Fruit fly (Drosophila melanogaster): ENCODE data around the gene alpha-Man-IIa.

The alpha-Man-IIa gene

dm6 chr3R:9428189-9428699 is 15.9 kb downstream of the alpha-Man-IIa start (continued):
- no peak for TF ChIP-seq Blimp-1 (GFP tag; optimal IDR thresholded peaks at IDR 0.05)
- TF ChIP-seq Side (GFP tag; optimal IDR thresholded peaks at IDR 0.05) = peak; percentile 41
- TF ChIP-seq CG10959 (GFP tag; IDR thresholded peaks at IDR 0.05) = no peak
- TF ChIP-seq jigr1 (GFP tag; IDR thresholded peaks at IDR 0.05) = no peak
- no peak for TF ChIP-seq sisA (GFP tag; IDR thresholded peaks at IDR 0.05)
- peak; percentile 49 for TF ChIP-seq nerfin-1 (tag; optimal IDR thresholded peaks at IDR 0.05)
- TF ChIP-seq Nf-YA (GFP tag; IDR thresholded peaks at IDR 0.05) = no peak
- no peak for TF ChIP-seq Camta (GFP tag; optimal IDR thresholded peaks at IDR 0.05)
- TF ChIP-seq TFAM (GFP tag; optimal IDR thresholded peaks at IDR 0.05) = no peak
- TF ChIP-seq sqz (GFP tag; optimal IDR thresholded peaks at IDR 0.05) = peak; percentile 76
- peak; percentile 40 for TF ChIP-seq CG15514 (GFP tag; optimal IDR thresholded peaks at IDR 0.05)
- TF ChIP-seq ap (GFP tag; IDR thresholded peaks at IDR 0.05) = no peak
- no peak for TF ChIP-seq CG9797 (GFP tag; optimal IDR thresholded peaks at IDR 0.05)
- TF ChIP-seq MTF-1 (GFP tag; optimal IDR thresholded peaks at IDR 0.05; ENCODE audit: borderline replicate concordance) = peak; percentile 25
- peak; percentile 84 for TF ChIP-seq CG6813 (GFP tag; optimal IDR thresholded peaks at IDR 0.05)
- peak; percentile 37 for TF ChIP-seq oc (tag; optimal IDR thresholded peaks at IDR 0.05)
- TF ChIP-seq CG3163 (GFP tag; optimal IDR thresholded peaks at IDR 0.05) = peak; percentile 21
- no peak for TF ChIP-seq CG12391 (tag; optimal IDR thresholded peaks at IDR 0.05)
- TF ChIP-seq Pdp1 (GFP tag; optimal IDR thresholded peaks at IDR 0.05) = peak in 1 of 2 experiments; percentile 68
- no peak for TF ChIP-seq ind (GFP tag; optimal IDR thresholded peaks at IDR 0.05)
- TF ChIP-seq Max (GFP tag; optimal IDR thresholded peaks at IDR 0.05) = no peak
- no peak for TF ChIP-seq lmd (GFP tag; IDR thresholded peaks at IDR 0.05)
- peak; percentile 54 for TF ChIP-seq CG4360 (GFP tag; IDR thresholded peaks at IDR 0.05)
- no peak for TF ChIP-seq CG10366 (GFP tag; IDR thresholded peaks at IDR 0.05)
- no peak for TF ChIP-seq Elba2 (GFP tag; optimal IDR thresholded peaks at IDR 0.05)
- peak; percentile 79 for TF ChIP-seq fd64A (GFP tag; optimal IDR thresholded peaks at IDR 0.05)
- no peak for TF ChIP-seq CG8944 (GFP tag; optimal IDR thresholded peaks at IDR 0.05)
- TF ChIP-seq Dad (GFP tag; optimal IDR thresholded peaks at IDR 0.05) = no peak
- TF ChIP-seq odd (GFP tag; optimal IDR thresholded peaks at IDR 0.05) = peak; percentile 58
- TF ChIP-seq CG6765 (GFP tag; optimal IDR thresholded peaks at IDR 0.05) = peak; percentile 74
- TF ChIP-seq CG8281 (tag; optimal IDR thresholded peaks at IDR 0.05) = no peak
- no peak for TF ChIP-seq CG10147 (GFP tag; optimal IDR thresholded peaks at IDR 0.05)
- TF ChIP-seq chinmo (GFP tag; IDR thresholded peaks at IDR 0.05; ENCODE audit: partially characterized antibody) = peak; percentile 98
- no peak for TF ChIP-seq Poxn (GFP tag; IDR thresholded peaks at IDR 0.05)
- TF ChIP-seq fd3F (GFP tag; optimal IDR thresholded peaks at IDR 0.05) = no peak
- TF ChIP-seq Chrac-16 (GFP tag; optimal IDR thresholded peaks at IDR 0.05) = no peak
- TF ChIP-seq sc (optimal IDR thresholded peaks at IDR 0.05) = no peak
- TF ChIP-seq sc (GFP tag; optimal IDR thresholded peaks at IDR 0.05) = no peak
- no peak for TF ChIP-seq CG6854 (GFP tag; optimal IDR thresholded peaks at IDR 0.05)
- peak; percentile 18 for TF ChIP-seq CG17912 (GFP tag; optimal IDR thresholded peaks at IDR 0.05)
- peak; percentile 94 for TF ChIP-seq CG12769 (tag; optimal IDR thresholded peaks at IDR 0.05)
- no peak for TF ChIP-seq CG13775 (GFP tag; optimal IDR thresholded peaks at IDR 0.05)
- no peak for TF ChIP-seq CG9817 (tag; optimal IDR thresholded peaks at IDR 0.05)
- no peak for TF ChIP-seq HLH4C (GFP tag; IDR thresholded peaks at IDR 0.05; ENCODE audit: partially characterized antibody)
- no peak for TF ChIP-seq Lhr (GFP tag; optimal IDR thresholded peaks at IDR 0.05)
- no peak for TF ChIP-seq pnt (GFP tag; optimal IDR thresholded peaks at IDR 0.05)
- no peak for TF ChIP-seq ttk (GFP tag; IDR thresholded peaks at IDR 0.05)
- TF ChIP-seq tup (GFP tag; optimal IDR thresholded peaks at IDR 0.05) = no peak
- TF ChIP-seq ftz-f1 (GFP tag; optimal IDR thresholded peaks at IDR 0.05) = peak; percentile 32
- peak; percentile 7 for TF ChIP-seq Fer3 (tag; optimal IDR thresholded peaks at IDR 0.05)
